Fruit fly (Drosophila melanogaster) whole organism, adult: ENCODE data around the gene CG13615.

Experiments
- CG14711 ChIP-seq: fragments of 200-800 bp; sonication (Bioruptor generic); optimal IDR thresholded peaks from 2 replicates; lab custom pipeline; 2018; ENCODE audit warnings: missing biosample characterization, mild to moderate bottlenecking, missing genetic modification characterization, moderate library complexity
- CG1620 ChIP-seq: fragments of 200-800 bp; sonication (Bioruptor generic); optimal IDR thresholded peaks from 2 replicates; lab custom pipeline; 2016; ENCODE audit warnings: missing biosample characterization, missing genetic modification characterization
- CG33017 ChIP-seq: fragments of 200-800 bp; sonication (Bioruptor generic); optimal IDR thresholded peaks from 2 replicates; lab custom pipeline; 2018; ENCODE audit warnings: missing biosample characterization, mild to moderate bottlenecking, missing genetic modification characterization, moderate library complexity
- CG7101 ChIP-seq: fragments of 200-800 bp; sonication (Bioruptor generic); optimal IDR thresholded peaks from 2 replicates; lab custom pipeline; 2018; ENCODE audit warnings: missing biosample characterization, mild to moderate bottlenecking, missing genetic modification characterization, moderate library complexity
- Clk ChIP-seq: fragments of 200-800 bp; sonication (Bioruptor generic); optimal IDR thresholded peaks from 2 replicates; lab custom pipeline; 2017; ENCODE audit warnings: missing biosample characterization, missing genetic modification characterization
- Mnt ChIP-seq: fragments of 200-800 bp; sonication (Bioruptor generic); optimal IDR thresholded peaks from 2 replicates; lab custom pipeline; 2016; ENCODE audit warnings: missing biosample characterization, mild to moderate bottlenecking, missing genetic modification characterization
- cic ChIP-seq: fragments of 200-800 bp; sonication (Bioruptor generic); optimal IDR thresholded peaks from 2 replicates; lab custom pipeline; 2017; ENCODE audit warnings: missing biosample characterization, mild to moderate bottlenecking, missing genetic modification characterization, moderate library complexity
- kay ChIP-seq: fragments of 200-800 bp; sonication (Bioruptor generic); peaks from one replicate; lab custom pipeline; 2016; ENCODE audit warnings: missing biosample characterization, missing genetic modification characterization, borderline replicate concordance
- ovo ChIP-seq: fragments of 200-800 bp; sonication (Bioruptor generic); optimal IDR thresholded peaks from 2 replicates; lab custom pipeline; 2016; ENCODE audit warnings: missing biosample characterization, missing genetic modification characterization
- pad ChIP-seq: fragments of 200-800 bp; sonication (Bioruptor generic); optimal IDR thresholded peaks from 3 replicates; lab custom pipeline; 2017; ENCODE audit warnings: missing biosample characterization, missing genetic modification characterization, mild to moderate bottlenecking, moderate library complexity, missing genetic modification reagents

DNA sequence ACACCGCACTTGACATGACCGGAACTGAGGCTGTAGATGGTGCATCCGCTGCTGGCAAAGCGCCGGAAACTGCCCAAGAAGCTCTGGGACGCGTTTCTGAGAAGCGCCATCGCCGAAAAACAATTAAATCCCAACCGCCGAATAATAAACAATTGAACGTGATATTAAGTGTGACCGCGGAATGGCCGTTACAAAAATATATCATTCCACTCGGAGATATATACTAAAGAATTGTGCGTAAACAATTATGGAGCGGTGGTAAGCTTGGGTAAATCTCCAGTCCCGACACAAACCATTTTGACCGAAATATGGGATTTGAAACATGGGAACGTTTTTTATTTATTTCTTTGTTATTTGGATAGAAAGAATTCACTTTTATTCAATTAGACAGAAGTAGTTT is 30.4 kb upstream of the CG13615 start, which contains the start of gene CG18528:
- TF ChIP-seq kay (GFP tag; lab: Kevin White, UChicago) (no peak), ovo (GFP tag; lab: Kevin White, UChicago) (no peak), CG14711 (tag; lab: Kevin White, UChicago) (no peak), Mnt (GFP tag; lab: Kevin White, UChicago) (no peak), CG7101 (tag; lab: Kevin White, UChicago) (no peak), cic (GFP tag; lab: Kevin White, UChicago) (no peak), pad (no peak), Clk (GFP tag; lab: Kevin White, UChicago) (no peak), CG33017 (tag; lab: Kevin White, UChicago) (no peak), CG1620 (GFP tag; lab: Kevin White, UChicago) (no peak)
